Worm (Caenorhabditis elegans) whole organism, dauer: ENCODE data around the gene E01G4.6.

Experiments
- unc-62 ChIP-seq: sonication (generic microtip); optimal IDR thresholded peaks from 2 replicates; lab custom pipeline; 2017; ENCODE audit warnings: missing biosample characterization, missing genetic modification reagents, missing genetic modification characterization

The E01G4.6 gene

DNA sequence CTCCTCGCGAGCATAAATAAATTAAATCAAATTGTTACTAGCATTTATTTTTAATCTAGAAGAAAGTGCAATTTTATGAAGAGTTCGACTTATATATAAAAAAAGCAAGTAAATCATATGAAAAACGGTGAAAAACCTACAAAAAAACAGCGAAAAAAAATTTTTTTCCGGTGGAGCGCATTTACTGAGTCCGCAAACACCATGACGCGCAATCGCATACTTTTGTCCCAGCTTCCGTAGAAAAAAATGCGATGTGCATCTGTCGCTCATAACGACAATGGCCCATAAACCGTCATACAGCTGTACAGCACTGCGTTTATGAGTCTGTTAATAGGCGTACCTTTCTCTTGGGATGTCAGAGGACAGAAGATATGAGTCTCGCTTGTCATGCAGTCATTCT, 5.0 kb upstream of the E01G4.6 start:
- TF ChIP-seq unc-62 (GFP tag; lab: Kevin White, UChicago) = no peak

DNA sequence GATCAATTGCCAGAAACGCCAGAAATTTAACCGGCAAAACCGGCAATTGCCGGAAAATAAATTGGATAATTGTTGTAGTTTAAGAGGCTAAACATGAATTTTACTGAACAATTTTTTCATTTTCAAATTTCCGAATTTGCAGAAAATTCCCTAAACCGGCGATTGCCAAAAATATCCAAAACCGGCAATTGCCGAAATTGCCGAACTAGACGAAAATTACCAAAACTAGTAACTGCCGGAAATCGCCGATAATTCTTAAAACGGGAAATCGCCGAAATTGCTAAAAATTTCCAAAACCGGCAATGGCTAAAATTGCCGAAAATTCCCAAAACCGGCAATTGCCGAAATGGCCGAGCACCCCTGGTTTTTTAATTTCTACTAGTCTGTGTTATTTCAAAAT, 2.8 kb upstream of the E01G4.6 start:
- TF ChIP-seq unc-62 (GFP tag; lab: Kevin White, UChicago) = no peak

DNA sequence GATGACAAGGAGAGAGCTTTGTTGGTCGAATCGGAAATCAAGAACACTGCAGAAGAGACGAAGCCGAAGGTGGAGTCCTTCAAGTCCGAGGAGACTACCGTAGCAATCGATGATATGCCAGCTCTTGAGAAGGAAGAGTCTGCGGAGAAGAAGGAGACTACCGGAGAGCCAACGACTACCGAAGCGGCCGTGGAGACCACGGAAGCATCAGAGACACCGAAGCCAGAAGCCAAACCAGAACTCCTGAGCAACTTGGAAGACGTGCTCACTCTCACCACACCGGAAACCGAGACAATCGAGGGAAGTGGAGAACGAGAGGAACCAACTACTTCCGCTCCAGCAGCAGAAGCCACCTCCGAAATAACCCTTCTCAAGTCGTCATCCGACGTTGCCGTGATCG, 1.9 kb downstream of the E01G4.6 start:
- no peak for TF ChIP-seq unc-62 (GFP tag; lab: Kevin White, UChicago)

ce11 chrII:13485119-13485518, 2.9 kb downstream of the E01G4.6 start:
- TF ChIP-seq unc-62 (GFP tag; lab: Kevin White, UChicago) = no peak

- TF ChIP-seq unc-62 (GFP tag; lab: Kevin White, UChicago) = no peak
Measured at ce11 chrII:13487563-13487962, 5.4 kb downstream of the E01G4.6 start.

DNA sequence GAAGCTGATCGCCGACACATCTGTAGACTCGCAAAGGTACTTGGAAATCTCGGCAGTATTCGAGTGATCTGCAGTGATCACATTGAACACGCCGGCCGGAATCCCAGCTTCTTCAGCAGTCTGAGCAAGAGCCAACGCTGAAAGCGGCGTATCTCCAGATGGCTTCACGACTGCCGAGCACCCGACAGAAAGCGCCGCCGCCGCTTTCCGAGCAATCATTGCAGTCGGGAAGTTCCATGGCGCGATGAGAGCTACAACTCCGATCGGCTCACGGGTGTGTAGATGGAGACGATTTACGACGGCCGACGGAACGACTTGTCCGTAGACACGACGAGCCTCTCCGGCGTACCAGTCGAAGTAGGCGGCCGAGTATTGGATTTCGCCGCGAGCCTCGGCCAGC, 7.7 kb downstream of the E01G4.6 start:
- no peak for TF ChIP-seq unc-62 (GFP tag; lab: Kevin White, UChicago)

- no peak for TF ChIP-seq unc-62 (GFP tag; lab: Kevin White, UChicago)
Measured at ce11 chrII:13491254-13491889, 9.2 kb downstream of the E01G4.6 start, which contains the start of gene alh-7. Gene alh-7 (minus strand): TSS chrII:13491786.

DNA sequence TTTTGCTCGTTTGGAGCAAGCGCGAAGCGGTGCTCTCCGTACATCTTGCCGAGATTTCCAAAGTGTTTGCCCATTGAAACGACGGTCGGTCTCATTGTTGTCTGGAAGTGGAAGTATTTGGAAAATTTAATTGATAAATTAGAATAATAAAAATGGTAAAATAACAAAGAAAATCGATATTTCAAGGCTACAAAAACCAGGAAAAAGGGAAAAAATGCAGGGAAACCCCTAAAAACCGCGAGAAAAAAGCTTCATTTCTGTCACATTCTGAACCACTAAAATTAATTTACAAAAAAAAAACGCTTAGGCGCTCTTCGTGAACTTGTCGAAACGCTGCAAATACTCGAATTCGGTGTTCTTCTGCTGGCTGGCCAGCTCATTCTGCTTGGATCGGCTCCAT, 10.7 kb downstream of the E01G4.6 start, which contains the start of gene F45H10.2:
Gene F45H10.2 (minus strand): TSS at position 101 of the 400 bp plus-strand sequence.
- no peak for TF ChIP-seq unc-62 (GFP tag; lab: Kevin White, UChicago)

DNA sequence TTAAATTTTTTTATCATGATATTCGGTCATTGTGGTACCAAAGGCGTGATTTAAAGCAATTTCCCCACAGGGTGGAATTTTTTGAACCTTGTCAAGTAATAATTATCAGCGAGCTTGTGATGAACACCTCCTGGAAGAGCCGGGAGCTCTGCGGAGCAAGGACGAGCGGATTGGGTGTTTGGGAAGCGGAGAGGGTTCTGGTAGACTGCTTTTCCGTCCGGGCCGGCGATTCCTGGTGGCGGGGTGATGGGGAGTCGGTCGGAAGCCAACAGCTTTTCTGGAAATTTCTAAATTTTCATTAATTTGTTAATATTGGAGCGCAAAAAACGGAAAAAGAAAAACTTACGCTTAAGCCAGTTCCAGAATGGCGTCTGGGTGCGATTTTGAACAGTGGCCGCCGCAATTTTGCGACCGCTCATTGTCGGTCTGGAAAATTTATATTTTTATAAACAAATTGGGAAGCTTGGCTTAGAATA, 12.0 kb downstream of the E01G4.6 start, which contains the start of gene ndua-7:
Gene ndua-7 (minus strand): TSS at position 426 of the 476 bp plus-strand sequence.
- no peak for TF ChIP-seq unc-62 (GFP tag; lab: Kevin White, UChicago)

ce11 chrII:13494762-13495161, 12.6 kb downstream of the E01G4.6 start:
- TF ChIP-seq unc-62 (GFP tag; lab: Kevin White, UChicago) = no peak

DNA sequence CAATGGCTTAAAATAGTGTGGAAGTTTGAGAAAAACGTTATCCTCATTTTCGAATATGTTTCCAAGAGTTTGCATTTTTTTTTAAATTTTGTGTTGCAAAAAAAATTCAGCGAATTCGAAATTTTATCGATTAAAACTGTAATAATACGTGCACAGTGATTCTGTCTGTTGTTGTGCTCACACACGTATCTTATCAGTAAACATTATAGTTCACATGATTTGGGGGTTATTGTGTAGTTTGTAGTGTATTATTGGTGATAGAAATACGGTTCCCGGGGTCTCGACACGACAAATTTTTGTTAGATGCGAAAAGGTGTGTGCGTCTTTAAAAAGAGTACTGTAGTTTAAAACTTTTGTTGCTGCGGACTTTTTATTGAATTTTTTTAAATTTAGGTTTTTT, 13.5 kb downstream of the E01G4.6 start, which contains the start of gene drr-1:
Gene drr-1 (minus strand): TSS at position 183 of the 400 bp plus-strand sequence.
- no peak for TF ChIP-seq unc-62 (GFP tag; lab: Kevin White, UChicago)

DNA sequence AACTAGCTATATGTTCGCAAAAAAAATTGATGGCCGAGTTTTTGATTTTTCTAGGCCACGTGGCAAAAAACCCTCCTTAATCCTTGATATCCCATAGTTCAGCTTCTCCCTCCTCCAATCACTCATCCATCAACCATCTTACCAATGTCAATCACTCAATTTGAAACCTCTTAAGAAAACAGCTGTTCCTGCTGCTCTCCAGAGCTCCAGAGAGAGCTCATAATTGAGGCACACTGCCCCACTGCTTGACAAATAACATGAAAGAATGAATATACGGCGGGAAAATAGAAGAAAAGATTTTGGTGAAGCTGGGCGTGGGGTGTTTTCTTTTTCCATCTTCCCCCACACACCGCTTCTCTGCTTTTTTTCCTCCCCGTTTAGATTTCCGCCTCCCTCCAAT, 18.4 kb downstream of the E01G4.6 start:
- TF ChIP-seq unc-62 (GFP tag; lab: Kevin White, UChicago) = no peak

ce11 chrII:13501575-13501974, 19.4 kb downstream of the E01G4.6 start, which contains the start of gene F45H10.5:
Gene F45H10.5 (plus strand): TSS chrII:13501875.
- TF ChIP-seq unc-62 (GFP tag; lab: Kevin White, UChicago) = no peak

DNA sequence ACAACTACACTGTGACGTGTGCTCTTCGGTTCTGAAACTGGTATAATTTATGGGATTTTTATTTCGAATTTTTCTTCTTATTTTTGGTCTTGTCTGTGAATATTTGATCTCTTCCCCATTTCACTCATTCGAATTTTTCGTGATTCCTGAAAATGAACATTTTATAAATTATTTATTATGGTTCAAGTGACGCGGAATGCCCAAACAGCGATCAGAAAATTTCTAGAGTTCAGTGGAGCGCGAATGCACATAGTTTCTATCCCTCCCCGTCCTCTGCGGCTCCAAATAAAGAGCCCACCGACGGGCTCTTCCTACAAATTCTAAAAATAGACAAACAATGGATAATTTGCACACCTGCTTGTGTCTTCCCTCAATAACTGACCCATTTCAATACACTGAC, 21.4 kb downstream of the E01G4.6 start, which contains the start of gene F54F11.1:
Gene F54F11.1 (plus strand): TSS at position 301 of the 400 bp plus-strand sequence.
- no peak for TF ChIP-seq unc-62 (GFP tag; lab: Kevin White, UChicago)

DNA sequence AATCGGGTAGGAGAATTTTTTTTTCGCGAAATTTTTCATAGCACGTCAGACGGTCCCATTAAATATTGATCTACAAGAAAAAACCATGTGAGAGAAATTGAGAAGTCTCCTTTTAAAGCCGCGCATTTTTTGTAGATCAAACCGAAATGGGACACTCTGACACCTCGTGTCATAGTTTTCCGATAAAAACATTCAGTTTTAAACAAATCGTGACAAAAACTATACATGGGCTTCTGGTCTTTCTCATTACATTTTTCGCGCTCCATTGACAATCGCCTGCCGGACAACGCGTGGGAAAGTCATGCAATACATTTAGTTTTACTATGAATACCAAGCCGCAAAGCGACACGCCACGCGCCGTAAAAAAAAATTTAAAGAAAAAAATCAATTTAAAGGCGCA, 23.2 kb downstream of the E01G4.6 start:
- TF ChIP-seq unc-62 (GFP tag; lab: Kevin White, UChicago) = no peak

ce11 chrII:13505977-13506568, 23.9 kb downstream of the E01G4.6 start:
- TF ChIP-seq unc-62 (GFP tag; lab: Kevin White, UChicago) = no peak

DNA sequence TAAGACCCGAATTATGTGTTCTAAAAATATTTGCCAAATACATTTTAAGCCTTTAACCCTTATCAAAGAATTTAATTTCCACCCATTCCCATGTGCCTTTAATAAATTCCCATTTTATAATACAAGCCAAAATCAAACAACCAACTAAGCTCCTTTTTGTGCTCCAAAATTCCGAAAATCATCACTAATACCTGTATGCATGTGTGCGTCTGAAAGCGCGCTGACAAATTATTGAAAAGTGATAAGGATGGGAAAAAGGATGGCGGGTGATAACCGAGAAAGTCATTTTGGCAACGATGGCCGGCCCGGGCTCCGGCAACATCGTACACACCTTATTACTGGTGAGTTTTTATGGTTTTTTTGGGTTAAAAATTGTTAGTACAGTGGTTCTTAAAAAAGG, 25.3 kb downstream of the E01G4.6 start, which contains the start of gene nep-17:
Gene nep-17 (plus strand): TSS at position 285 of the 400 bp plus-strand sequence.
- TF ChIP-seq unc-62 (GFP tag; lab: Kevin White, UChicago) = no peak
